Fruit fly (Drosophila melanogaster): Measurements from ENCODE around the gene CG8837.

The CG8837 gene

DNA sequence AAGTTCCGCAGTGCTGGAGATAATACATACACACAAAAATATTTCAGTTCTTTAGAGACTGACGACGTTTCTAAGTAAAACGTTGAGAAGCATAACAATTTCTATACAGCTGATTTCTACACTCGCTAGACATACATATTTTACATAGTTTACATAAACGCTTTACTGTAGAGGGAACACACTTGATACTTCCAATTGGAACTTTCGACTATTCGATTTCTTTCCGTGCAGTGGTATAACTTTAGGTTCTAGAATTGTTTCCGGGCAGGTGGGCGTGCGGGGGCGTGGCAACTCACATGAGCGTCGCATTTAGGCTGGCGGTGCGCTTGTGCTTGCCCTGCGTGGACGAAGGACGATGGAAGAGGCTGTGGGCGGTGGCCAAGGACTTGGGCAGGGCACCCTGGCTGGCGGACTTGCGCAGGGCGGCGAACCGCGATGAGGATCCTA, 52.5 kb downstream of the CG8837 start (continued):
- TF ChIP-seq dac (GFP tag; optimal IDR thresholded peaks at IDR 0.05), result no peak
- TF ChIP-seq CG15336 (GFP tag; IDR thresholded peaks at IDR 0.05), result peak; percentile 60
- TF ChIP-seq CG10669 (GFP tag; optimal IDR thresholded peaks at IDR 0.05), result no peak
- peak; percentile 64; the same call in 2 of the 3 replicates for TF ChIP-seq CG6163 (GFP tag; IDR thresholded peaks at IDR 0.05)
- TF ChIP-seq spab (GFP tag; optimal IDR thresholded peaks at IDR 0.05), result no peak
- peak; percentile 31 for TF ChIP-seq Ets96B (tag; optimal IDR thresholded peaks at IDR 0.05)

Data from whole organism, prepupa.